1 fruit fly cellular context compared by ENCODE assay signal in the genomic region with DNA sequence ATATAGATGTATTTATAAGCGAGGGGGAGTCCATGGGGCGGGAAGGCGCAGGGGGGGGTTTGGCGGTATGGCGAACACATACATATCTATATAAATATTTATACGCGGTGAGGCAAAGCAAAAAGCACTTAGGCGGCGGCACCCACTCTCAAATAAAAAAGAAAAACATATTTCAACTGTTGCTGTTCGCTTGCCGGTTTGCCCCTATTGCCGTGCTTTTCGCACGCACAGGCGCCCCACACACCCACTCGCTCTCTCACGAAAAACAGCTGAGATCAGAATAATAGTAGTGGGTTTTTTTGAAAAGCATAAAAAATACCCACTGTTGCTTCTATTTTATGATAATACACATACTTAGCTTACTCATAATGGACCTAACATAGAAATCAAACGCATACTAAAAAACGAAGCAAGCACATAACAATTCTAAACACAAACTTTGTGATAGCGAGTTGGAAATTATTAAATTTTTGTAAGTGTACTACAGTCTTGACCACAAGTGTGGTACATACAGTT.
TF ChIP-seq lines count a peak whose summit lies in the region.

No protein-coding gene starts in this region.

TF ChIP-seq in whole organism, embryonic, 481 proteins besides CTCF, POLR2A, EP300 and RAD21 (continued from another document and continues in another):
- TF ChIP-seq pan (optimal IDR thresholded peaks at IDR 0.05; lab: Kevin White, UChicago) (no peak), pan (GFP tag; optimal IDR thresholded peaks at IDR 0.05 in 1 of 2, IDR thresholded peaks at IDR 0.05 in 1 of 2) (peak in 1 of 2 experiments; percentile 80), YL-1 (GFP tag; optimal IDR thresholded peaks at IDR 0.05; lab: Kevin White, UChicago) (peak; percentile 27), repo (GFP tag; optimal IDR thresholded peaks at IDR 0.05; lab: Kevin White, UChicago) (peak; percentile 71), CG5953 (GFP tag; IDR thresholded peaks at IDR 0.05; lab: Robert Waterston, UW) (no peak), Neu2 (GFP tag; optimal IDR thresholded peaks at IDR 0.05; lab: Kevin White, UChicago; ENCODE audit: borderline replicate concordance) (peak; percentile 26), CG12659 (GFP tag; optimal IDR thresholded peaks at IDR 0.05; lab: Kevin White, UChicago) (peak; percentile 87), corto (GFP tag; optimal IDR thresholded peaks at IDR 0.05; lab: Kevin White, UChicago) (peak; percentile 25), croc (GFP tag; conservative IDR thresholded peaks at IDR 0.05; lab: Robert Waterston, UW) (no peak), Nf-YB (GFP tag; optimal IDR thresholded peaks at IDR 0.05; lab: Kevin White, UChicago) (peak; percentile 63), Awh (GFP tag; IDR thresholded peaks at IDR 0.05; lab: Robert Waterston, UW) (no peak), tx (GFP tag; optimal IDR thresholded peaks at IDR 0.05; lab: Kevin White, UChicago) (peak; percentile 74), CG34224 (GFP tag; IDR thresholded peaks at IDR 0.05; lab: Robert Waterston, UW; ENCODE audit: partially characterized antibody) (peak; percentile 47; the same call in 1 of the 3 replicates), CG17385 (GFP tag; optimal IDR thresholded peaks at IDR 0.05; lab: Kevin White, UChicago) (peak; percentile 81), onecut (GFP tag; IDR thresholded peaks at IDR 0.05; lab: Robert Waterston, UW) (peak; percentile 22; the same call in 1 of the 2 replicates), CG7839 (tag; optimal IDR thresholded peaks at IDR 0.05; lab: Kevin White, UChicago) (peak; percentile 86), CG14014 (GFP tag; IDR thresholded peaks at IDR 0.05; lab: Robert Waterston, UW) (peak; percentile 75), lbe (GFP tag; optimal IDR thresholded peaks at IDR 0.05; lab: Kevin White, UChicago) (no peak), vvl (GFP tag; IDR thresholded peaks at IDR 0.05; lab: Robert Waterston, UW) (no peak; the same call in 1 of the 2 replicates), CG11398 (GFP tag; optimal IDR thresholded peaks at IDR 0.05; lab: Kevin White, UChicago) (peak; percentile 56), zfh1 (GFP tag; IDR thresholded peaks at IDR 0.05; lab: Robert Waterston, UW) (peak; percentile 49; the same call in 1 of the 3 replicates), MESR4 (GFP tag; optimal IDR thresholded peaks at IDR 0.05; lab: Kevin White, UChicago) (no peak), Ptx1 (GFP tag; IDR thresholded peaks at IDR 0.05; lab: Robert Waterston, UW) (peak; percentile 76), Lhr (GFP tag; optimal IDR thresholded peaks at IDR 0.05; lab: Kevin White, UChicago) (no peak), CG15479 (GFP tag; optimal IDR thresholded peaks at IDR 0.05; lab: Kevin White, UChicago) (no peak), CG2202 (tag; optimal IDR thresholded peaks at IDR 0.05; lab: Kevin White, UChicago) (no peak), cas (GFP tag; IDR thresholded peaks at IDR 0.05; lab: Robert Waterston, UW) (no peak), lilli (GFP tag; optimal IDR thresholded peaks at IDR 0.05; lab: Kevin White, UChicago) (peak; percentile 91), CG4854 (GFP tag; optimal IDR thresholded peaks at IDR 0.05; lab: Kevin White, UChicago) (peak; percentile 62), Pdp1 (GFP tag; optimal IDR thresholded peaks at IDR 0.05; lab: Kevin White, UChicago) (peak; percentile 73 to 78), schlank (tag; optimal IDR thresholded peaks at IDR 0.05; lab: Kevin White, UChicago) (peak; percentile 79), Nf-YC (tag; optimal IDR thresholded peaks at IDR 0.05; lab: Kevin White, UChicago) (peak; percentile 72), CG11504 (tag; optimal IDR thresholded peaks at IDR 0.05; lab: Kevin White, UChicago) (peak; percentile 79), disco-r (GFP tag; optimal IDR thresholded peaks at IDR 0.05; lab: Kevin White, UChicago) (peak; percentile 35), CG13624 (GFP tag; optimal IDR thresholded peaks at IDR 0.05; lab: Kevin White, UChicago) (peak; percentile 87), CG6689 (GFP tag; IDR thresholded peaks at IDR 0.05; lab: Robert Waterston, UW) (peak; percentile 78), CG4617 (GFP tag; optimal IDR thresholded peaks at IDR 0.05; lab: Kevin White, UChicago; ENCODE audit: borderline replicate concordance) (peak; percentile 3), CG4730 (GFP tag; IDR thresholded peaks at IDR 0.05; lab: Robert Waterston, UW) (peak; percentile 46; the same call in 1 of the 2 replicates), pita (GFP tag; optimal IDR thresholded peaks at IDR 0.05; lab: Kevin White, UChicago) (no peak), CG12236 (GFP tag; optimal IDR thresholded peaks at IDR 0.05; lab: Kevin White, UChicago) (peak; percentile 29), Xrp1 (GFP tag; IDR thresholded peaks at IDR 0.05; lab: Robert Waterston, UW) (peak; percentile 46; the same call in 1 of the 2 replicates), CG6654 (GFP tag; optimal IDR thresholded peaks at IDR 0.05; lab: Kevin White, UChicago) (peak; percentile 35), Aef1 (GFP tag; IDR thresholded peaks at IDR 0.05; lab: Robert Waterston, UW) (peak; percentile 58), ranshi (GFP tag; IDR thresholded peaks at IDR 0.05; lab: Robert Waterston, UW) (peak; percentile 55; the same call in 1 of the 2 replicates), so (GFP tag; IDR thresholded peaks at IDR 0.05; lab: Robert Waterston, UW) (peak; percentile 69; the same call in 1 of the 3 replicates), vnd (GFP tag; IDR thresholded peaks at IDR 0.05; lab: Robert Waterston, UW; ENCODE audit: partially characterized antibody) (no peak), ERR (GFP tag; optimal IDR thresholded peaks at IDR 0.05; lab: Kevin White, UChicago) (peak; percentile 72), CG9817 (tag; optimal IDR thresholded peaks at IDR 0.05; lab: Kevin White, UChicago) (peak; percentile 89), fd102C (GFP tag; optimal IDR thresholded peaks at IDR 0.05; lab: Kevin White, UChicago) (no peak), CG3847 (GFP tag; IDR thresholded peaks at IDR 0.05; lab: Robert Waterston, UW) (peak; percentile 69), CG31365 (tag; optimal IDR thresholded peaks at IDR 0.05; lab: Kevin White, UChicago) (peak; percentile 45), fru (optimal IDR thresholded peaks at IDR 0.05; lab: Kevin White, UChicago) (no peak), CG10321 (GFP tag; IDR thresholded peaks at IDR 0.05; lab: Robert Waterston, UW) (peak; percentile 33; the same call in 1 of the 2 replicates), Hr3 (GFP tag; optimal IDR thresholded peaks at IDR 0.05; lab: Kevin White, UChicago) (peak; percentile 55), sqz (GFP tag; optimal IDR thresholded peaks at IDR 0.05; lab: Kevin White, UChicago) (peak; percentile 35), CG2712 (tag; optimal IDR thresholded peaks at IDR 0.05; lab: Kevin White, UChicago) (peak; percentile 68), Usf (GFP tag; optimal IDR thresholded peaks at IDR 0.05; lab: Kevin White, UChicago) (peak; percentile 55), CG30403 (GFP tag; optimal IDR thresholded peaks at IDR 0.05; lab: Kevin White, UChicago) (peak; percentile 83), CG2199 (GFP tag; IDR thresholded peaks at IDR 0.05; lab: Robert Waterston, UW) (no peak), hb (GFP tag; IDR thresholded peaks at IDR 0.05; lab: Robert Waterston, UW; ENCODE audit: partially characterized antibody) (no peak), jumu (GFP tag; optimal IDR thresholded peaks at IDR 0.05; lab: Kevin White, UChicago) (peak; percentile 56), dimm (GFP tag; IDR thresholded peaks at IDR 0.05; lab: Robert Waterston, UW) (no peak), psq (GFP tag; optimal IDR thresholded peaks at IDR 0.05; lab: Kevin White, UChicago) (no peak), CG9932 (GFP tag; IDR thresholded peaks at IDR 0.05; lab: Robert Waterston, UW) (peak; percentile 85), sima (GFP tag; optimal IDR thresholded peaks at IDR 0.05; lab: Kevin White, UChicago) (peak; percentile 48), CG12299 (tag; optimal IDR thresholded peaks at IDR 0.05; lab: Kevin White, UChicago) (peak; percentile 68), CG5245 (GFP tag; optimal IDR thresholded peaks at IDR 0.05; lab: Kevin White, UChicago) (peak; percentile 34), D (optimal IDR thresholded peaks at IDR 0.05; lab: Kevin White, UChicago) (no peak), D (GFP tag; optimal IDR thresholded peaks at IDR 0.05; lab: Kevin White, UChicago) (peak; percentile 23), tgo (GFP tag; IDR thresholded peaks at IDR 0.05; lab: Robert Waterston, UW) (peak; percentile 70), emc (GFP tag; optimal IDR thresholded peaks at IDR 0.05; lab: Kevin White, UChicago) (peak; percentile 14), dysf (GFP tag; IDR thresholded peaks at IDR 0.05; lab: Robert Waterston, UW) (peak; percentile 85; the same call in 2 of the 3 replicates), maf-S (GFP tag; optimal IDR thresholded peaks at IDR 0.05; lab: Kevin White, UChicago) (peak; percentile 77), run (tag; optimal IDR thresholded peaks at IDR 0.05; lab: Kevin White, UChicago) (no peak), MBD-R2 (GFP tag; IDR thresholded peaks at IDR 0.05; lab: Robert Waterston, UW) (peak; percentile 40; the same call in 1 of the 2 replicates), Ets97D (GFP tag; optimal IDR thresholded peaks at IDR 0.05; lab: Kevin White, UChicago) (peak; percentile 28), trem (tag; optimal IDR thresholded peaks at IDR 0.05; lab: Kevin White, UChicago) (peak; percentile 27), CG1603 (tag; optimal IDR thresholded peaks at IDR 0.05; lab: Kevin White, UChicago) (peak; percentile 55), CG1602 (GFP tag; optimal IDR thresholded peaks at IDR 0.05; lab: Kevin White, UChicago) (peak; percentile 51), CG11560 (tag; IDR thresholded peaks at IDR 0.05; lab: Robert Waterston, UW) (no peak), dmrt99B (tag; optimal IDR thresholded peaks at IDR 0.05; lab: Kevin White, UChicago) (peak; percentile 79), sna (GFP tag; IDR thresholded peaks at IDR 0.05; lab: Robert Waterston, UW; ENCODE audit: partially characterized antibody) (no peak), CG8290 (GFP tag; optimal IDR thresholded peaks at IDR 0.05; lab: Kevin White, UChicago) (no peak), CG8290 (tag; optimal IDR thresholded peaks at IDR 0.05; lab: Kevin White, UChicago) (peak in 1 of 2 experiments; percentile 71), btn (GFP tag; optimal IDR thresholded peaks at IDR 0.05; lab: Kevin White, UChicago) (peak; percentile 32), nau (GFP tag; optimal IDR thresholded peaks at IDR 0.05; lab: Kevin White, UChicago) (peak; percentile 58), br (optimal IDR thresholded peaks at IDR 0.05; lab: Kevin White, UChicago) (no peak), CG17328 (GFP tag; IDR thresholded peaks at IDR 0.05; lab: Robert Waterston, UW) (peak; percentile 36; the same call in 1 of the 2 replicates), slbo (GFP tag; IDR thresholded peaks at IDR 0.05; lab: Robert Waterston, UW) (peak; percentile 80), klu (GFP tag; IDR thresholded peaks at IDR 0.05; lab: Robert Waterston, UW) (peak; percentile 65; the same call in 1 of the 2 replicates), tap (tag; optimal IDR thresholded peaks at IDR 0.05; lab: Kevin White, UChicago) (peak; percentile 58), cwo (GFP tag; optimal IDR thresholded peaks at IDR 0.05; lab: Kevin White, UChicago) (peak; percentile 80), stwl (tag; optimal IDR thresholded peaks at IDR 0.05; lab: Kevin White, UChicago) (no peak), Hr51 (GFP tag; optimal IDR thresholded peaks at IDR 0.05; lab: Kevin White, UChicago) (peak; percentile 65 to 85), Fer2 (tag; optimal IDR thresholded peaks at IDR 0.05; lab: Kevin White, UChicago) (peak; percentile 21), CG17829 (tag; optimal IDR thresholded peaks at IDR 0.05; lab: Kevin White, UChicago) (peak; percentile 59), CG6175 (GFP tag; IDR thresholded peaks at IDR 0.05; lab: Robert Waterston, UW) (peak; percentile 48; the same call in 1 of the 3 replicates), otp (GFP tag; IDR thresholded peaks at IDR 0.05; lab: Robert Waterston, UW) (no peak; the same call in 2 of the 3 replicates), Oaz (GFP tag; IDR thresholded peaks at IDR 0.05; lab: Robert Waterston, UW) (peak; percentile 58), NK7.1 (GFP tag; optimal IDR thresholded peaks at IDR 0.05; lab: Kevin White, UChicago) (peak; percentile 72), CG12155 (GFP tag; optimal IDR thresholded peaks at IDR 0.05; lab: Kevin White, UChicago) (peak; percentile 76), hkb (optimal IDR thresholded peaks at IDR 0.05; lab: Kevin White, UChicago) (no peak), hkb (GFP tag; IDR thresholded peaks at IDR 0.05; lab: Robert Waterston, UW) (peak; percentile 62), CG8281 (tag; optimal IDR thresholded peaks at IDR 0.05; lab: Kevin White, UChicago) (peak; percentile 68), sob (GFP tag; IDR thresholded peaks at IDR 0.05; lab: Robert Waterston, UW) (peak; percentile 79), gfzf (GFP tag; optimal IDR thresholded peaks at IDR 0.05; lab: Kevin White, UChicago) (no peak), ase (GFP tag; IDR thresholded peaks at IDR 0.05; lab: Robert Waterston, UW) (no peak), sc (optimal IDR thresholded peaks at IDR 0.05; lab: Kevin White, UChicago) (no peak), sc (GFP tag; optimal IDR thresholded peaks at IDR 0.05; lab: Kevin White, UChicago) (no peak), ro (GFP tag; IDR thresholded peaks at IDR 0.05; lab: Robert Waterston, UW) (no peak), CG14965 (GFP tag; optimal IDR thresholded peaks at IDR 0.05; lab: Kevin White, UChicago; ENCODE audit: borderline replicate concordance) (no peak), CG30020 (tag; optimal IDR thresholded peaks at IDR 0.05; lab: Kevin White, UChicago) (no peak), Optix (GFP tag; IDR thresholded peaks at IDR 0.05; lab: Robert Waterston, UW) (no peak), Hr39 (optimal IDR thresholded peaks at IDR 0.05; lab: Kevin White, UChicago) (no peak), Rx (GFP tag; IDR thresholded peaks at IDR 0.05; lab: Robert Waterston, UW) (no peak), HLHmδ (GFP tag; optimal IDR thresholded peaks at IDR 0.05; lab: Kevin White, UChicago) (no peak), org-1 (GFP tag; optimal IDR thresholded peaks at IDR 0.05; lab: Kevin White, UChicago) (peak; percentile 78), CG10543 (GFP tag; optimal IDR thresholded peaks at IDR 0.05; lab: Kevin White, UChicago) (peak; percentile 96), CG15601 (tag; optimal IDR thresholded peaks at IDR 0.05; lab: Kevin White, UChicago) (peak; percentile 26), CG14667 (GFP tag; IDR thresholded peaks at IDR 0.05; lab: Robert Waterston, UW) (no peak; the same call in 1 of the 2 replicates), ttk (GFP tag; IDR thresholded peaks at IDR 0.05; lab: Robert Waterston, UW) (no peak), CG15696 (tag; optimal IDR thresholded peaks at IDR 0.05; lab: Kevin White, UChicago) (peak; percentile 13), CG12071 (GFP tag; optimal IDR thresholded peaks at IDR 0.05; lab: Kevin White, UChicago) (peak; percentile 55), CG13123 (GFP tag; optimal IDR thresholded peaks at IDR 0.05; lab: Kevin White, UChicago) (no peak)
